Fruit fly (Drosophila melanogaster) whole organism, embryonic: ENCODE data around the gene Scm.

Experiments used
- CG12104 ChIP-seq: fragments of 200-800 bp; sonication (Bioruptor generic); optimal IDR thresholded peaks from 3 replicates; lab custom pipeline; 2016; ENCODE audit warnings: missing biosample characterization, missing genetic modification characterization
- CG14014 ChIP-seq: fragments of 200-800 bp; sonication (Bioruptor generic); IDR thresholded peaks from 2 replicates; pipeline ENCODE4 v1.3.6; 2022; ENCODE audit warnings: missing biosample characterization, missing genetic modification characterization
- CG14860 ChIP-seq: fragments of 200-800 bp; sonication (Bioruptor generic); IDR thresholded peaks from 3 replicates; pipeline ENCODE4 v1.3.6; 2022; ENCODE audit warnings: missing biosample characterization, missing genetic modification characterization; ENCODE audit not compliant: partially characterized antibody
- CG15696 ChIP-seq: fragments of 200-800 bp; sonication (Bioruptor generic); optimal IDR thresholded peaks from 2 replicates; lab custom pipeline; 2019; ENCODE audit warnings: missing biosample characterization, mild to moderate bottlenecking, missing genetic modification characterization, moderate library complexity
- CG2202 ChIP-seq: fragments of 200-800 bp; sonication (Bioruptor generic); optimal IDR thresholded peaks from 2 replicates; lab custom pipeline; 2018; ENCODE audit warnings: missing biosample characterization, mild to moderate bottlenecking, missing genetic modification characterization
- CG2875 ChIP-seq: fragments of 200-800 bp; sonication (Bioruptor generic); optimal IDR thresholded peaks from 2 replicates; lab custom pipeline; 2017; ENCODE audit warnings: missing biosample characterization, mild to moderate bottlenecking, missing genetic modification characterization, missing genetic modification reagents
- CG3726 ChIP-seq: fragments of 200-800 bp; sonication (Bioruptor generic); IDR thresholded peaks from 3 replicates; pipeline ENCODE4, ENCODE4 v1.3.6; 2022; ENCODE audit warnings: missing biosample characterization, missing genetic modification characterization
- CG3838 ChIP-seq: fragments of 200-800 bp; sonication (Bioruptor generic); optimal IDR thresholded peaks from 3 replicates; lab custom pipeline; 2016; ENCODE audit warnings: missing biosample characterization, missing genetic modification characterization
- CG42726 ChIP-seq: fragments of 200-800 bp; sonication (Bioruptor generic); IDR thresholded peaks from 2 replicates; pipeline ENCODE4 v1.3.6; 2022; ENCODE audit warnings: missing biosample characterization, missing genetic modification characterization; ENCODE audit not compliant: partially characterized antibody
- CG4707 ChIP-seq: fragments of 200-800 bp; sonication (Bioruptor generic); optimal IDR thresholded peaks from 2 replicates; lab custom pipeline; 2018; ENCODE audit warnings: missing biosample characterization, mild to moderate bottlenecking, missing genetic modification characterization, moderate library complexity
- CG4854 ChIP-seq: fragments of 200-800 bp; sonication (Bioruptor generic); optimal IDR thresholded peaks from 2 replicates; lab custom pipeline; 2016; ENCODE audit warnings: missing biosample characterization, missing genetic modification characterization, inconsistent platforms
- CG6854 ChIP-seq: fragments of 200-800 bp; sonication (Bioruptor generic); optimal IDR thresholded peaks from 3 replicates; lab custom pipeline; 2017; ENCODE audit warnings: missing biosample characterization, mild to moderate bottlenecking, missing genetic modification characterization
- CG7745 ChIP-seq: fragments of 200-800 bp; sonication (Bioruptor generic); optimal IDR thresholded peaks from 2 replicates; lab custom pipeline; 2018; ENCODE audit warnings: missing biosample characterization, mild to moderate bottlenecking, missing genetic modification characterization, moderate library complexity
- CG8765 ChIP-seq: fragments of 200-800 bp; sonication (Bioruptor generic); IDR thresholded peaks from 2 replicates; pipeline ENCODE4 v1.3.6; 2022; ENCODE audit warnings: missing biosample characterization, missing genetic modification characterization
- CG8924 ChIP-seq: fragments of 200-800 bp; optimal IDR thresholded peaks from 3 replicates; lab custom pipeline; 2019; ENCODE audit warnings: missing biosample characterization, mild to moderate bottlenecking, missing genetic modification characterization, moderate library complexity
- CG9727 ChIP-seq: fragments of 200-800 bp; sonication (Bioruptor generic); optimal IDR thresholded peaks from 3 replicates; lab custom pipeline; 2017; ENCODE audit warnings: missing biosample characterization, mild to moderate bottlenecking, missing genetic modification characterization
- CTCF ChIP-seq: fragments of 200-800 bp; sonication (Bioruptor generic); optimal IDR thresholded peaks from 2 replicates; lab custom pipeline; 2017; ENCODE audit warnings: missing biosample characterization, mild to moderate bottlenecking, missing genetic modification characterization, moderate library complexity
- Camta ChIP-seq: fragments of 200-800 bp; sonication (Bioruptor generic); optimal IDR thresholded peaks from 2 replicates; lab custom pipeline; 2016; ENCODE audit warnings: missing biosample characterization, missing genetic modification characterization
- Ets97D ChIP-seq: fragments of 200-800 bp; sonication (Bioruptor generic); optimal IDR thresholded peaks from 3 replicates; lab custom pipeline; 2016; ENCODE audit warnings: missing biosample characterization, missing genetic modification characterization
- Gug ChIP-seq: fragments of 200-800 bp; sonication (Bioruptor generic); IDR thresholded peaks from 4 replicates; pipeline ENCODE4 v1.3.6; 2022; ENCODE audit warnings: missing biosample characterization, missing genetic modification characterization
- HLH4C ChIP-seq: fragments of 200-800 bp; sonication (Bioruptor generic); IDR thresholded peaks from 3 replicates; pipeline ENCODE4 v1.3.6; 2022; ENCODE audit warnings: missing biosample characterization, missing genetic modification characterization; ENCODE audit not compliant: partially characterized antibody
- Kr ChIP-seq: fragments of 200-800 bp; sonication (Bioruptor generic); optimal IDR thresholded peaks from 2 replicates; lab custom pipeline; 2017; ENCODE audit warnings: missing biosample characterization, mild to moderate bottlenecking, missing genetic modification characterization
- MBD-R2 ChIP-seq: fragments of 200-800 bp; sonication (Bioruptor generic); IDR thresholded peaks from 2 replicates; pipeline ENCODE4 v1.3.6; 2022; ENCODE audit warnings: missing biosample characterization, missing genetic modification characterization
- PHDP ChIP-seq: fragments of 200-800 bp; sonication (Bioruptor generic); optimal IDR thresholded peaks from 3 replicates; lab custom pipeline; 2018; ENCODE audit warnings: missing biosample characterization, mild to moderate bottlenecking, missing genetic modification characterization, moderate library complexity
- Sox100B ChIP-seq: fragments of 200-800 bp; sonication (Bioruptor generic); optimal IDR thresholded peaks from 3 replicates; lab custom pipeline; 2018; ENCODE audit warnings: missing biosample characterization, mild to moderate bottlenecking, missing genetic modification characterization
- Vsx1 ChIP-seq: fragments of 200-800 bp; sonication (Bioruptor generic); optimal IDR thresholded peaks from 2 replicates; lab custom pipeline; 2017; ENCODE audit warnings: missing biosample characterization, mild to moderate bottlenecking, missing genetic modification characterization, missing genetic modification reagents
- Xbp1 ChIP-seq: fragments of 200-800 bp; sonication (Bioruptor generic); optimal IDR thresholded peaks from 3 replicates; lab custom pipeline; 2016; ENCODE audit warnings: missing biosample characterization, mild to moderate bottlenecking, missing genetic modification characterization
- abd-A ChIP-seq: fragments of 200-800 bp; sonication (Bioruptor generic); optimal IDR thresholded peaks from 3 replicates; lab custom pipeline; 2019; ENCODE audit warnings: missing biosample characterization, mild to moderate bottlenecking, missing genetic modification characterization, moderate library complexity
- az2 ChIP-seq: fragments of 200-800 bp; sonication (Bioruptor generic); optimal IDR thresholded peaks from 3 replicates; lab custom pipeline; 2016; ENCODE audit warnings: missing biosample characterization, missing genetic modification characterization
- bcd ChIP-seq: fragments of 200-800 bp; sonication (Bioruptor generic); optimal IDR thresholded peaks from 2 replicates; lab custom pipeline; 2017; ENCODE audit warnings: missing biosample characterization, mild to moderate bottlenecking, missing genetic modification characterization
- cato ChIP-seq: fragments of 200-800 bp; sonication (Bioruptor generic); optimal IDR thresholded peaks from 2 replicates; lab custom pipeline; 2016; ENCODE audit warnings: missing biosample characterization, missing genetic modification characterization, borderline replicate concordance
- chm ChIP-seq: fragments of 200-800 bp; sonication (Bioruptor generic); IDR thresholded peaks from 2 replicates; pipeline ENCODE4 v1.3.6; 2022; ENCODE audit warnings: missing biosample characterization, missing genetic modification characterization
- ci ChIP-seq: fragments of 200-800 bp; sonication (Bioruptor generic); IDR thresholded peaks from 3 replicates; pipeline ENCODE4 v1.3.6; 2022; ENCODE audit warnings: missing biosample characterization, missing genetic modification characterization
- croc ChIP-seq: fragments of 200-800 bp; sonication (Bioruptor generic); conservative IDR thresholded peaks from 3 replicates; pipeline ENCODE4 v1.3.6; 2022; ENCODE audit warnings: missing biosample characterization, missing genetic modification characterization
- dm ChIP-seq: fragments of 200-800 bp; sonication (Bioruptor generic); optimal IDR thresholded peaks from 3 replicates; lab custom pipeline; 2016; ENCODE audit warnings: missing biosample characterization, missing genetic modification characterization
- esg ChIP-seq: fragments of 200-800 bp; sonication (Bioruptor generic); conservative IDR thresholded peaks from 2 replicates; pipeline ENCODE4 v1.3.6; 2022; ENCODE audit warnings: missing biosample characterization, missing genetic modification characterization
- gcm ChIP-seq: fragments of 200-800 bp; sonication (Bioruptor generic); optimal IDR thresholded peaks from 2 replicates; lab custom pipeline; 2019; ENCODE audit warnings: missing biosample characterization, mild to moderate bottlenecking, missing genetic modification characterization, moderate library complexity
- gcm2 ChIP-seq: fragments of 200-800 bp; sonication (Bioruptor generic); optimal IDR thresholded peaks from 2 replicates; lab custom pipeline; 2016; ENCODE audit warnings: missing biosample characterization, missing genetic modification characterization
- insv ChIP-seq, 2 experiments: fragments of 200-800 bp; sonication (Bioruptor generic); optimal IDR thresholded peaks; 3 replicates each; lab custom pipeline; 2016 to 2018; ENCODE audit warnings: missing biosample characterization in 2 of 2, missing genetic modification characterization in 2 of 2
- kah ChIP-seq: fragments of 200-800 bp; sonication (Bioruptor generic); optimal IDR thresholded peaks from 2 replicates; lab custom pipeline; 2018; ENCODE audit warnings: missing biosample characterization, mild to moderate bottlenecking, missing genetic modification characterization
- klu ChIP-seq: fragments of 200-800 bp; sonication (Bioruptor generic); IDR thresholded peaks from 2 replicates; pipeline ENCODE4 v1.3.6; 2022; ENCODE audit warnings: missing biosample characterization, missing genetic modification characterization
- knrl ChIP-seq: fragments of 200-800 bp; sonication (Bioruptor generic); IDR thresholded peaks from 3 replicates; pipeline ENCODE4 v1.3.6; 2022; ENCODE audit warnings: missing biosample characterization, missing genetic modification characterization; ENCODE audit not compliant: partially characterized antibody
- odd ChIP-seq: fragments of 200-800 bp; sonication (Bioruptor generic); optimal IDR thresholded peaks from 2 replicates; lab custom pipeline; 2017; ENCODE audit warnings: missing biosample characterization, mild to moderate bottlenecking, missing genetic modification characterization
- onecut ChIP-seq: fragments of 200-800 bp; sonication (Bioruptor generic); IDR thresholded peaks from 2 replicates; pipeline ENCODE4 v1.3.6; 2022; ENCODE audit warnings: missing biosample characterization, missing genetic modification characterization
- scrt ChIP-seq: fragments of 200-800 bp; sonication (Bioruptor generic); optimal IDR thresholded peaks from 2 replicates; lab custom pipeline; 2018; ENCODE audit warnings: missing biosample characterization, mild to moderate bottlenecking, missing genetic modification characterization, moderate library complexity
- sd ChIP-seq: fragments of 200-800 bp; sonication (Bioruptor generic); optimal IDR thresholded peaks from 3 replicates; lab custom pipeline; 2018; ENCODE audit warnings: missing biosample characterization, mild to moderate bottlenecking, missing genetic modification characterization, moderate library complexity
- sens ChIP-seq: fragments of 200-800 bp; sonication (Bioruptor generic); peaks from one replicate; lab custom pipeline; 2016; ENCODE audit warnings: missing biosample characterization, missing genetic modification characterization
- tna ChIP-seq: fragments of 200-800 bp; sonication (Bioruptor generic); IDR thresholded peaks from 2 replicates; pipeline ENCODE4 v1.3.6; 2022; ENCODE audit warnings: missing biosample characterization, missing genetic modification characterization; ENCODE audit not compliant: partially characterized antibody
- twi ChIP-seq: fragments of 200-800 bp; optimal IDR thresholded peaks from 2 replicates; lab custom pipeline; 2019; ENCODE audit warnings: missing biosample characterization, mild to moderate bottlenecking, missing genetic modification characterization, moderate library complexity
- vvl ChIP-seq: fragments of 200-800 bp; sonication (Bioruptor generic); IDR thresholded peaks from 2 replicates; pipeline ENCODE4 v1.3.6; 2022; ENCODE audit warnings: missing biosample characterization, missing genetic modification characterization
- wek ChIP-seq: fragments of 200-800 bp; sonication (Bioruptor generic); optimal IDR thresholded peaks from 3 replicates; lab custom pipeline; 2018; ENCODE audit warnings: missing biosample characterization, mild to moderate bottlenecking, missing genetic modification characterization, moderate library complexity

The Scm gene

DNA sequence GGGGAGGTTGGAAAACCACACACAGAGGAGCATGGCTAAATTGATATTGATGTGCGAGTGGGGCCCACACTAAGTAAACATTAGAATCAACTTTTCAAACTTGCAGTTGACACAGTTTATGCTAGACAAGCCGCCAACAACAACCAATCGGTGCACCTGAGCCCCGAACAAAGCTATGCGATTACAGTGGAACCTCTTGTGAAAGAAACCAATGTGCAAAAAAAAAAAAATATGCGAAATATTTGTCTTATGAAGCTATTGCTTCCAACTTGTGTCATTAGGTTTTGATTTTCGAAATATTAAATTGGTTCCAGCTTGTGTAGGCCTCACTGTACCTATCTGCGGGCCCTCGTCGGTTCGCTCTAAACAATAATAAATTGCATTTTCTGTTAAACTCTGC, 19.1 kb downstream of the Scm start (continued):
- TF ChIP-seq cato (GFP tag; lab: Kevin White, UChicago) (peak; percentile 44), kah (GFP tag; lab: Kevin White, UChicago) (peak; percentile 51), Sox100B (GFP tag; lab: Kevin White, UChicago) (peak; percentile 33), az2 (GFP tag; lab: Kevin White, UChicago) (peak; percentile 71), PHDP (peak; percentile 70), wek (GFP tag; lab: Kevin White, UChicago) (peak; percentile 51), CG8765 (0 out of 2 replicates have a peak, but pooled peaks have one; percentile 52), scrt (GFP tag; lab: Kevin White, UChicago) (peak; percentile 30), HLH4C (GFP tag; lab: Robert Waterston, UW) (no peak), ci (peak; percentile 93), CG3838 (GFP tag; lab: Kevin White, UChicago) (no peak), esg (peak; percentile 80), croc (GFP tag; lab: Robert Waterston, UW) (peak; percentile 75), CG4707 (GFP tag; lab: Kevin White, UChicago) (peak; percentile 48), MBD-R2 (GFP tag; lab: Robert Waterston, UW) (0 out of 2 replicates have a peak, but pooled peaks have one; percentile 21), onecut (GFP tag; lab: Robert Waterston, UW) (peak; percentile 68), CG8924 (tag; lab: Kevin White, UChicago) (peak; percentile 54), twi (tag; lab: Kevin White, UChicago) (peak; percentile 17), CG12104 (GFP tag; lab: Kevin White, UChicago) (no peak), CG42726 (GFP tag; lab: Robert Waterston, UW) (no peak), sens (GFP tag; lab: Kevin White, UChicago) (peak; percentile 95), CTCF (GFP tag; lab: Kevin White, UChicago) (peak; percentile 22), Ets97D (GFP tag; lab: Kevin White, UChicago) (peak; percentile 12), Camta (peak; percentile 73), CG6854 (no peak), Xbp1 (GFP tag; lab: Kevin White, UChicago) (peak; percentile 82), dm (GFP tag; lab: Kevin White, UChicago) (peak; percentile 2), Gug (peak; percentile 53; the same call in 2 of the 4 replicates), chm (peak; percentile 76), Vsx1 (GFP tag; lab: Kevin White, UChicago) (no peak), klu (GFP tag; lab: Robert Waterston, UW) (no peak), CG2202 (tag; lab: Kevin White, UChicago) (peak; percentile 45), tna (GFP tag; lab: Robert Waterston, UW) (no peak), gcm2 (peak; percentile 69), CG3726 (GFP tag; lab: Robert Waterston, UW) (peak; percentile 82), CG2875 (peak; percentile 59), Kr (GFP tag; lab: Kevin White, UChicago) (no peak), CG4854 (no peak), bcd (GFP tag; lab: Kevin White, UChicago) (peak; percentile 66), vvl (GFP tag; lab: Robert Waterston, UW) (peak; percentile 90), odd (peak; percentile 34), CG7745 (tag; lab: Kevin White, UChicago) (no peak), CG9727 (GFP tag; lab: Kevin White, UChicago) (peak; percentile 66), gcm (peak; percentile 42), sd (tag; lab: Kevin White, UChicago) (peak; percentile 20), abd-A (no peak), CG15696 (tag; lab: Kevin White, UChicago) (peak; percentile 54), CG14860 (no peak), CG14014 (GFP tag; lab: Robert Waterston, UW) (peak; percentile 77), knrl (GFP tag; lab: Robert Waterston, UW) (no peak), insv (GFP tag; optimal IDR thresholded peaks at IDR 0.05; lab: Kevin White, UChicago) (no peak)
